Fruit fly (Drosophila melanogaster) whole organism, embryonic: ENCODE measurements around the gene CG13069.
A peak's percentile ranks its signal among the peaks of the same experiment; 100 is the strongest.

Source experiments
- Awh ChIP-seq: fragments of 200-800 bp; sonication (Bioruptor generic); IDR thresholded peaks from 2 replicates; pipeline ENCODE4, ENCODE4 v1.3.6; 2022; ENCODE audit warnings: missing biosample characterization, missing genetic modification characterization
- Blimp-1 ChIP-seq: fragments of 200-800 bp; sonication (Bioruptor generic); optimal IDR thresholded peaks from 3 replicates; lab custom pipeline; 2018; ENCODE audit warnings: missing biosample characterization, missing genetic modification characterization, mild to moderate bottlenecking, moderate library complexity, missing genetic modification reagents
- CG1024 ChIP-seq: fragments of 200-800 bp; sonication (Bioruptor generic); IDR thresholded peaks from 2 replicates; pipeline ENCODE4 v1.3.6; 2022; ENCODE audit warnings: missing biosample characterization, missing genetic modification characterization
- CG10267 ChIP-seq: fragments of 200-800 bp; sonication (Bioruptor generic); optimal IDR thresholded peaks from 2 replicates; lab custom pipeline; 2018; ENCODE audit warnings: missing biosample characterization, mild to moderate bottlenecking, missing genetic modification characterization, moderate library complexity
- CG10654 ChIP-seq: fragments of 200-800 bp; sonication (Bioruptor generic); optimal IDR thresholded peaks from 2 replicates; lab custom pipeline; 2016; ENCODE audit warnings: missing biosample characterization, missing genetic modification characterization
- CG11560 ChIP-seq: fragments of 200-800 bp; sonication (Bioruptor generic); IDR thresholded peaks from 3 replicates; pipeline ENCODE4 v1.3.6; 2022; ENCODE audit warnings: missing biosample characterization, missing genetic modification characterization
- CG12769 ChIP-seq: fragments of 200-800 bp; sonication (Bioruptor generic); optimal IDR thresholded peaks from 2 replicates; lab custom pipeline; 2019; ENCODE audit warnings: missing biosample characterization, mild to moderate bottlenecking, missing genetic modification characterization, moderate library complexity
- CG13775 ChIP-seq: fragments of 200-800 bp; sonication (Bioruptor generic); optimal IDR thresholded peaks from 3 replicates; lab custom pipeline; 2017; ENCODE audit warnings: missing biosample characterization, mild to moderate bottlenecking, missing genetic modification characterization
- CG15269 ChIP-seq: fragments of 200-800 bp; sonication (Bioruptor generic); optimal IDR thresholded peaks from 2 replicates; lab custom pipeline; 2018; ENCODE audit warnings: missing biosample characterization, mild to moderate bottlenecking, missing genetic modification characterization, moderate library complexity
- CG1603 ChIP-seq: fragments of 200-800 bp; sonication (Bioruptor generic); optimal IDR thresholded peaks from 2 replicates; lab custom pipeline; 2019; ENCODE audit warnings: missing biosample characterization, mild to moderate bottlenecking, missing genetic modification characterization, moderate library complexity
- CG2199 ChIP-seq: fragments of 200-800 bp; sonication (Bioruptor generic); IDR thresholded peaks from 3 replicates; pipeline ENCODE4 v1.3.6; 2022; ENCODE audit warnings: missing biosample characterization, missing genetic modification characterization
- CG4282 ChIP-seq: fragments of 200-800 bp; sonication (Bioruptor generic); optimal IDR thresholded peaks from 2 replicates; lab custom pipeline; 2016; ENCODE audit warnings: missing biosample characterization, missing genetic modification characterization
- CG4730 ChIP-seq: fragments of 200-800 bp; sonication (Bioruptor generic); IDR thresholded peaks from 2 replicates; pipeline ENCODE4 v1.3.6; 2022; ENCODE audit warnings: missing biosample characterization, missing genetic modification characterization
- CG8089 ChIP-seq: fragments of 200-800 bp; sonication (Bioruptor generic); optimal IDR thresholded peaks from 3 replicates; lab custom pipeline; 2016; ENCODE audit warnings: missing biosample characterization, missing genetic modification characterization
- CG9876 ChIP-seq: fragments of 200-800 bp; sonication (Bioruptor generic); optimal IDR thresholded peaks from 2 replicates; lab custom pipeline; 2016; ENCODE audit warnings: missing biosample characterization, missing genetic modification characterization
- CHES-1-like ChIP-seq: fragments of 200-800 bp; sonication (Bioruptor generic); optimal IDR thresholded peaks from 2 replicates; lab custom pipeline; 2016; ENCODE audit warnings: missing biosample characterization, missing genetic modification characterization
- HLHmδ ChIP-seq: fragments of 200-800 bp; sonication (Bioruptor generic); optimal IDR thresholded peaks from 2 replicates; lab custom pipeline; 2018; ENCODE audit warnings: missing biosample characterization, mild to moderate bottlenecking, missing genetic modification characterization, moderate library complexity
- Hr78 ChIP-seq, 2 experiments: fragments of 200-800 bp in 1 of 2; fragments of >200 bp in 1 of 2; sonication (Bioruptor generic) in 1 of 2; optimal IDR thresholded peaks; 2 replicates each; lab custom pipeline; 2017 to 2019; ENCODE audit warnings: missing biosample characterization in 2 of 2, missing genetic modification characterization in 2 of 2, mild to moderate bottlenecking in 1 of 2, moderate library complexity in 1 of 2
- Pdp1 ChIP-seq, 2 experiments: fragments of 200-800 bp; sonication (Bioruptor generic); optimal IDR thresholded peaks; 3 replicates each; lab custom pipeline; 2016; ENCODE audit warnings: missing biosample characterization in 2 of 2, missing genetic modification characterization in 2 of 2, mild to moderate bottlenecking in 1 of 2, moderate library complexity in 1 of 2
- Trl ChIP-seq, 3 experiments: fragments of >200 bp in 2 of 3; fragments of 200-800 bp in 1 of 3; sonication (Bioruptor generic) in 1 of 3; optimal IDR thresholded peaks; 2 replicates in 1 of 3; 3 replicates in 2 of 3; lab custom pipeline; 2016 to 2017; ENCODE audit warnings: missing biosample characterization in 1 of 3, missing genetic modification characterization in 1 of 3
- Usf ChIP-seq: fragments of 200-800 bp; sonication (Bioruptor generic); optimal IDR thresholded peaks from 2 replicates; lab custom pipeline; 2017; ENCODE audit warnings: missing genotype, missing biosample characterization, missing genetic modification characterization
- abd-A ChIP-seq: fragments of 200-800 bp; sonication (Bioruptor generic); optimal IDR thresholded peaks from 3 replicates; lab custom pipeline; 2019; ENCODE audit warnings: missing biosample characterization, mild to moderate bottlenecking, missing genetic modification characterization, moderate library complexity
- ara ChIP-seq: fragments of 200-800 bp; sonication (Bioruptor generic); IDR thresholded peaks from 2 replicates; pipeline ENCODE4 v1.3.6; 2022; ENCODE audit warnings: missing biosample characterization, missing genetic modification characterization
- chinmo ChIP-seq: fragments of 200-800 bp; sonication (Bioruptor generic); IDR thresholded peaks from 4 replicates; pipeline ENCODE4 v1.3.6; 2022; ENCODE audit warnings: missing biosample characterization, missing genetic modification characterization; ENCODE audit not compliant: partially characterized antibody
- crc ChIP-seq: fragments of 200-800 bp; sonication (Bioruptor generic); optimal IDR thresholded peaks from 2 replicates; lab custom pipeline; 2016; ENCODE audit warnings: missing biosample characterization, missing genetic modification characterization
- jing ChIP-seq: fragments of 200-800 bp; sonication (Bioruptor generic); optimal IDR thresholded peaks from 2 replicates; lab custom pipeline; 2018; ENCODE audit warnings: missing biosample characterization, mild to moderate bottlenecking, missing genetic modification characterization
- lab ChIP-seq: fragments of 200-800 bp; sonication (Bioruptor generic); optimal IDR thresholded peaks from 3 replicates; lab custom pipeline; 2017; ENCODE audit warnings: missing biosample characterization, missing genetic modification characterization, mild to moderate bottlenecking, moderate library complexity, missing genetic modification reagents
- lbe ChIP-seq: fragments of 200-800 bp; sonication (Bioruptor generic); optimal IDR thresholded peaks from 2 replicates; lab custom pipeline; 2016; ENCODE audit warnings: missing biosample characterization, mild to moderate bottlenecking, missing genetic modification characterization
- nmo ChIP-seq: fragments of 200-800 bp; sonication (Bioruptor generic); optimal IDR thresholded peaks from 2 replicates; lab custom pipeline; 2018; ENCODE audit warnings: missing biosample characterization, mild to moderate bottlenecking, missing genetic modification characterization, moderate library complexity
- nom ChIP-seq: fragments of 200-800 bp; sonication (Bioruptor generic); optimal IDR thresholded peaks from 2 replicates; lab custom pipeline; 2017; ENCODE audit warnings: missing biosample characterization, missing genetic modification characterization, mild to moderate bottlenecking, moderate library complexity, missing genetic modification reagents
- oc ChIP-seq: fragments of 200-800 bp; sonication (Bioruptor generic); optimal IDR thresholded peaks from 2 replicates; lab custom pipeline; 2018; ENCODE audit warnings: missing biosample characterization, mild to moderate bottlenecking, missing genetic modification characterization, moderate library complexity
- pan ChIP-seq, 4 experiments: fragments of >200 bp in 3 of 4; fragments of 200-800 bp in 1 of 4; sonication (Bioruptor generic) in 1 of 4; optimal IDR thresholded peaks in 3 of 4; IDR thresholded peaks in 1 of 4; 2 replicates each; pipeline versions ENCODE4 v1.3.6 to Lab custom; 2017 to 2022; ENCODE audit warnings: missing biosample characterization in 2 of 4, missing genetic modification characterization in 2 of 4, mixed read lengths in 1 of 4
- sd ChIP-seq: fragments of 200-800 bp; sonication (Bioruptor generic); optimal IDR thresholded peaks from 3 replicates; lab custom pipeline; 2018; ENCODE audit warnings: missing biosample characterization, mild to moderate bottlenecking, missing genetic modification characterization, moderate library complexity
- tup ChIP-seq: fragments of 200-800 bp; sonication (Bioruptor generic); optimal IDR thresholded peaks from 2 replicates; lab custom pipeline; 2016; ENCODE audit warnings: missing biosample characterization, mild to moderate bottlenecking, missing genetic modification characterization, moderate library complexity
- twi ChIP-seq: fragments of 200-800 bp; optimal IDR thresholded peaks from 2 replicates; lab custom pipeline; 2019; ENCODE audit warnings: missing biosample characterization, mild to moderate bottlenecking, missing genetic modification characterization, moderate library complexity
- vvl ChIP-seq: fragments of 200-800 bp; sonication (Bioruptor generic); IDR thresholded peaks from 2 replicates; pipeline ENCODE4 v1.3.6; 2022; ENCODE audit warnings: missing biosample characterization, missing genetic modification characterization

Gene CG13069

dm6 chr3L:16279171-16279570 lies 14.0 kb downstream of the CG13069 start, which contains the start of gene CG13050:
CG13050 (minus strand) TSS chr3L:16279271.
- TF ChIP-seq Usf (GFP tag; lab: Kevin White, UChicago) (no peak), CHES-1-like (no peak), crc (GFP tag; lab: Kevin White, UChicago) (no peak), CG4730 (GFP tag; lab: Robert Waterston, UW) (no peak), CG1024 (no peak), HLHmδ (GFP tag; lab: Kevin White, UChicago) (no peak), CG10267 (tag; lab: Kevin White, UChicago) (no peak), CG9876 (GFP tag; lab: Kevin White, UChicago) (no peak), CG2199 (GFP tag; lab: Robert Waterston, UW) (no peak), twi (no peak)

dm6 chr3L:16279987-16280454 lies 14.8 kb downstream of the CG13069 start, which contains the start of gene CG13064:
CG13064 (plus strand) TSS chr3L:16280404.
- TF ChIP-seq Blimp-1 (GFP tag; lab: Kevin White, UChicago) (no peak), nom (GFP tag; lab: Kevin White, UChicago) (peak; percentile 8), Trl (optimal IDR thresholded peaks at IDR 0.05; lab: Kevin White, UChicago) (no peak), Trl (GFP tag; optimal IDR thresholded peaks at IDR 0.05; lab: Kevin White, UChicago) (no peak), chinmo (0 out of 4 replicates have a peak, but pooled peaks have one; percentile 65), abd-A (tag; lab: Kevin White, UChicago) (peak; percentile 75), oc (peak; percentile 56), CG8089 (no peak), Hr78 (GFP tag; optimal IDR thresholded peaks at IDR 0.05; lab: Kevin White, UChicago) (peak in 1 of 2 experiments; percentile 87), Awh (peak; percentile 19; the same call in 1 of the 2 replicates), CG15269 (peak; percentile 27), CG12769 (tag; lab: Kevin White, UChicago) (peak; percentile 50), jing (GFP tag; lab: Kevin White, UChicago) (no peak), lbe (no peak), CG11560 (tag; lab: Robert Waterston, UW) (no peak)

DNA sequence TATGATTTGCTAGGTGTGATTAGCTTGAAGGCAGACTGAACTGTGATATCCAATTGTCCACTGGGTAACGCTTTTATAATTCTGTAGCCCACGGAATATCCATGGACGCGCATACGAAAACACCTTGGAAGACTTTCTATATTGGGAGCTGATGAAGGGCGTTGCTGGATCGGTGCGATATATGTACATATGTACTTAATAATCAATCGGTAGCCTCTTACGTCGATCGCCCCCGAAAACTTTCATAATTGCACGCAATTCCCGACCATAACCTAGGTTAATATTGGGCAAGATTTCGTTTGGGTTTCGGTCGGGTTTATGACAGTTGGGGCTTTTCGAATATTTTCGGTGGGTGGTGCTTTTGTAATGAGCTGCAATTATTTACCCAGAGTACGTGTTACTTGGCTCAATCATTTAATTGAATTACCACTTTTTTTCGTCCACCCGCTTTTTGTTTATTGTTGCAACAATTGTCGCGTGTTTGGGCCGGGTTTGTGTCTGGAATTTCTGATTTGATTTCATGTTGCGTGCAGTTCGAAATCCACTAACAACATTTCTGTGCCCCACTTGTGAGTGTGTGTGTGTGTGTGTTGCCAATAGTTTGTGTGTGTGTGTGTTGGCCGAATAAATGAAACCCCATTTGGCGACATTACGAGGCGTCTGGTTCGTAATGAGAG lies 16.8 kb downstream of the CG13069 start, which contains the start of gene CG13049:
TSS of gene CG13049 (minus strand) at position 51 of the 677 bp plus-strand sequence.
- TF ChIP-seq CG10654 (no peak), sd (peak; percentile 3), vvl (peak; percentile 52; the same call in 1 of the 2 replicates), ara (GFP tag; lab: Robert Waterston, UW) (no peak), pan (optimal IDR thresholded peaks at IDR 0.05; lab: Kevin White, UChicago) (no peak), pan (GFP tag; optimal IDR thresholded peaks at IDR 0.05 in 1 of 2, IDR thresholded peaks at IDR 0.05 in 1 of 2) (peak in 1 of 2 experiments; percentile 12), tup (GFP tag; lab: Kevin White, UChicago) (no peak)

dm6 chr3L:16283821-16284220 lies 18.6 kb downstream of the CG13069 start, which contains the start of gene CG13048:
CG13048 (minus strand) TSS chr3L:16283921.
- TF ChIP-seq CG1603 (tag; lab: Kevin White, UChicago) = no peak
- TF ChIP-seq nmo = no peak
- TF ChIP-seq Pdp1 (GFP tag; optimal IDR thresholded peaks at IDR 0.05; lab: Kevin White, UChicago) = peak in 1 of 2 experiments; percentile 85
- no peak for TF ChIP-seq lab (GFP tag; lab: Kevin White, UChicago)
- TF ChIP-seq CG13775 (GFP tag; lab: Kevin White, UChicago) = no peak
- TF ChIP-seq oc = peak; percentile 31
- no peak for TF ChIP-seq CG4282 (GFP tag; lab: Kevin White, UChicago)
